Fruit fly (Drosophila melanogaster): Measurements from ENCODE around the gene CG13674.

The CG13674 gene

DNA sequence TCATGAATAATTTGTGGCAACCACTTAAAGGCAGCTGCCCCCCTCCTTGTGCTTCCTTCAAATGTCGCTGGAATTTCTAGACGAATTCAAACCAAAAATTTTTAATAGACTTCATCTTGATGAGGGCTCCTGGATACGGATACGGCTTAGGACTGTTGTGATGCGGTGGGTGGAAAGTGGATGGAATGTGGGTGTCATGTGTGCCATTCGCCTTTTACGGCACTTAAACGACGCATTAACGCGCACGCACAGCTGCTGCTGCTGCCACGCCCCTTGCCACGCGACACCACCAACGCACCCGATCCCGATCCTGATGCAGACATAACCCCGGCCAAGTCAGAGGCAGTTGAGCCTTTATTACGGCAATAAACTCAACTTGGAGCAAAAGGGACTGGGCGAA, 904 bp upstream of the CG13674 start:
- TF ChIP-seq Lpt (GFP tag; optimal IDR thresholded peaks at IDR 0.05) (no peak), Smox (GFP tag; optimal IDR thresholded peaks at IDR 0.05) (no peak), Sox15 (GFP tag; optimal IDR thresholded peaks at IDR 0.05) (no peak), CG11762 (GFP tag; optimal IDR thresholded peaks at IDR 0.05; ENCODE audit: insufficient read depth) (no peak)

- TF ChIP-seq CG7368 (GFP tag; optimal IDR thresholded peaks at IDR 0.05) = no peak
These were observed 3.8 kb downstream of the CG13674 start, which contains the start of gene CG8012 for dm6 chr3L:8214980-8215379. TSS of gene CG8012 (plus strand) at chr3L:8215280.

DNA sequence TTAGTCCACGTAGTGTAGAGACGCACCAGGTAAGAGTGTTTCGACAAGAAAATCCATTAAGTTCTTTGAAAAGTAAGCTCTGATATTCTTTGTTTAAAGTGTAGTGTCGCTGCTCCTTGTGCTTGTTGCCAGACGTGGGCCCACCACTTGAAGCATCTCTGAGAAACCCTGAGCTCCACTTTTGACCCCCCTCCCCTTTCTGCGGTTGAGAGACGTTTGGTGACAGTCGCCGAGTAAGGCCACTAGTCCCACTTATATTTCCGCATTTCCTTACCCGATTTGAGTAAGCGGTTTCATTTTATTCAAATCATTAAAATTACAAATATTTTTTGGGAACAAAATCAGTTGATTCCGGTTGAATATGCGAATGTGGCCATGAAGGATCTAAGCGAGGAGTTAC, 7.2 kb downstream of the CG13674 start, which contains the start of gene CG8006:
CG8006 (plus strand) TSS at position 301 of the 400 bp plus-strand sequence.
- TF ChIP-seq CG15336 (GFP tag; IDR thresholded peaks at IDR 0.05) = no peak
- no peak for TF ChIP-seq CG6854 (GFP tag; optimal IDR thresholded peaks at IDR 0.05)

dm6 chr3L:8210596-8210995, 8.2 kb downstream of the CG13674 start, which contains the start of gene tut:
TSS of gene tut (minus strand) at chr3L:8210743.
- TF ChIP-seq Gug (GFP tag; IDR thresholded peaks at IDR 0.05) (no peak), dac (GFP tag; optimal IDR thresholded peaks at IDR 0.05) (no peak), topi (GFP tag; optimal IDR thresholded peaks at IDR 0.05) (no peak), CG11762 (GFP tag; optimal IDR thresholded peaks at IDR 0.05; ENCODE audit: insufficient read depth) (no peak), lz (GFP tag; optimal IDR thresholded peaks at IDR 0.05) (no peak), OdsH (GFP tag; optimal IDR thresholded peaks at IDR 0.05) (no peak)

DNA sequence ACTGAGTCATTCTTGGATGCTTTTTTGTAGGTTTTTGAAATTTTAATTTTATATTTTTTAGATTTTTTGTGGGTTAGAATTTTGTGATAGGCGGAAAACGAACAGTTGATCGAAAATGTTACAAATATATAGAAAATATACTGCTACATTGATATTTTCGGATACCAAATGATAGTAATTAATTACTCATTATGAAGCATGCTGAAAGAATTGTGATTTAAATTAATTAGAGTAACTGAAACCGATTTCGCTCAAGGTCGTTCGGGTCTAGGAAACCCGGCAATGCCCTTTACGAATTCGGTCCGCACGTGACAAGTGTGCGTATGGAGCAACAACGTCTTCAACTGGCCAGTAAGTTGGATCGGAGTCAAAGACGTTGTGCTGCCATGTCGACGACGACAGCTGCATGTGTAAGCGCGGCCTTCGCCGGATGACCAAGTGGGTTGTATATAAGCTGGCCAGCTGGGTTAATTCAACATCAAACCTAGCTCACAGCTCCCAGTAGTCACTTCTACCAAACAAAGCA, 16.4 kb downstream of the CG13674 start, which contains the start of the genes CG7366 and CG13679:
CG7366 (minus strand) TSS at position 101 of the 526 bp plus-strand sequence.
CG13679 (plus strand) TSS at position 476 of the 526 bp plus-strand sequence.
- TF ChIP-seq CG8119 (GFP tag; IDR thresholded peaks at IDR 0.05) (no peak), CG7368 (GFP tag; optimal IDR thresholded peaks at IDR 0.05) (no peak), Gug (GFP tag; IDR thresholded peaks at IDR 0.05) (no peak), CG6276 (GFP tag; optimal IDR thresholded peaks at IDR 0.05) (no peak)

dm6 chr3L:8197779-8198279, 21.0 kb downstream of the CG13674 start, which contains the start of the genes UbcE2M and Dhps:
TSS of gene UbcE2M (minus strand) at chr3L:8197987.
TSS of gene Dhps (plus strand) at chr3L:8198207.
- TF ChIP-seq CG16779 (tag; optimal IDR thresholded peaks at IDR 0.05) (no peak), Eip75B (GFP tag; optimal IDR thresholded peaks at IDR 0.05) (no peak), Eip93F (GFP tag; optimal IDR thresholded peaks at IDR 0.05) (peak; percentile 10), acj6 (GFP tag; optimal IDR thresholded peaks at IDR 0.05) (peak; percentile 67), CG3032 (tag; optimal IDR thresholded peaks at IDR 0.05) (peak; percentile 69), Sox102F (GFP tag; optimal IDR thresholded peaks at IDR 0.05) (no peak), ss (GFP tag; optimal IDR thresholded peaks at IDR 0.05) (no peak), CG8319 (GFP tag; optimal IDR thresholded peaks at IDR 0.05) (no peak), dac (GFP tag; optimal IDR thresholded peaks at IDR 0.05) (no peak), Eip78C (GFP tag) (no peak), svp (GFP tag) (no peak), CG11902 (GFP tag; optimal IDR thresholded peaks at IDR 0.05) (peak; percentile 60), CG8632 (GFP tag; optimal IDR thresholded peaks at IDR 0.05) (peak; percentile 52), achi (GFP tag; optimal IDR thresholded peaks at IDR 0.05) (peak; percentile 20), Smox (GFP tag; optimal IDR thresholded peaks at IDR 0.05) (no peak), CG6854 (GFP tag; optimal IDR thresholded peaks at IDR 0.05) (no peak), vri (GFP tag; optimal IDR thresholded peaks at IDR 0.05) (no peak), cyc (GFP tag; optimal IDR thresholded peaks at IDR 0.05) (peak; percentile 69), lz (GFP tag; optimal IDR thresholded peaks at IDR 0.05) (peak; percentile 73), pdm3 (GFP tag; optimal IDR thresholded peaks at IDR 0.05) (no peak), OdsH (GFP tag; optimal IDR thresholded peaks at IDR 0.05) (no peak), CG6276 (GFP tag; optimal IDR thresholded peaks at IDR 0.05) (no peak), CG1621 (tag; optimal IDR thresholded peaks at IDR 0.05) (no peak), topi (GFP tag; optimal IDR thresholded peaks at IDR 0.05) (no peak), spab (GFP tag; optimal IDR thresholded peaks at IDR 0.05) (no peak), CG10669 (GFP tag; optimal IDR thresholded peaks at IDR 0.05) (no peak), CG6792 (GFP tag; optimal IDR thresholded peaks at IDR 0.05) (peak; percentile 41), CG6808 (GFP tag; optimal IDR thresholded peaks at IDR 0.05) (no peak), CG10631 (GFP tag; optimal IDR thresholded peaks at IDR 0.05) (peak; percentile 89), Blimp-1 (GFP tag; optimal IDR thresholded peaks at IDR 0.05) (peak; percentile 58), net (GFP tag; optimal IDR thresholded peaks at IDR 0.05) (no peak), esn (GFP tag; optimal IDR thresholded peaks at IDR 0.05) (peak; percentile 63), CG32006 (GFP tag; optimal IDR thresholded peaks at IDR 0.05) (peak; percentile 28)
